Fruit fly (Drosophila melanogaster) whole organism, adult: Measurements from ENCODE around the gene CHKov1.

ENCODE experiments used
- CG11617 ChIP-seq: fragments of 200-800 bp; sonication (Bioruptor generic); optimal IDR thresholded peaks from 2 replicates; lab custom pipeline; 2017; ENCODE audit warnings: mild to moderate bottlenecking, missing biosample characterization, missing genetic modification reagents, missing genetic modification characterization
- CG12768 ChIP-seq: fragments of 200-800 bp; sonication (Bioruptor generic); optimal IDR thresholded peaks from 2 replicates; lab custom pipeline; 2017; ENCODE audit warnings: missing biosample characterization, missing genetic modification characterization, mild to moderate bottlenecking, moderate library complexity, missing genetic modification reagents
- CG14711 ChIP-seq: fragments of 200-800 bp; sonication (Bioruptor generic); optimal IDR thresholded peaks from 2 replicates; lab custom pipeline; 2018; ENCODE audit warnings: missing biosample characterization, mild to moderate bottlenecking, missing genetic modification characterization, moderate library complexity
- CG1620 ChIP-seq: fragments of 200-800 bp; sonication (Bioruptor generic); optimal IDR thresholded peaks from 2 replicates; lab custom pipeline; 2016; ENCODE audit warnings: missing biosample characterization, missing genetic modification characterization
- CG33017 ChIP-seq: fragments of 200-800 bp; sonication (Bioruptor generic); optimal IDR thresholded peaks from 2 replicates; lab custom pipeline; 2018; ENCODE audit warnings: missing biosample characterization, mild to moderate bottlenecking, missing genetic modification characterization, moderate library complexity
- CG5204 ChIP-seq: fragments of 200-800 bp; sonication (Bioruptor generic); optimal IDR thresholded peaks from 2 replicates; lab custom pipeline; 2016; ENCODE audit warnings: missing biosample characterization, missing genetic modification characterization
- CG7045 ChIP-seq: fragments of 200-800 bp; sonication (Bioruptor generic); optimal IDR thresholded peaks from 2 replicates; lab custom pipeline; 2017; ENCODE audit warnings: missing biosample characterization, mild to moderate bottlenecking, missing genetic modification characterization
- CG7101 ChIP-seq: fragments of 200-800 bp; sonication (Bioruptor generic); optimal IDR thresholded peaks from 2 replicates; lab custom pipeline; 2018; ENCODE audit warnings: missing biosample characterization, mild to moderate bottlenecking, missing genetic modification characterization, moderate library complexity
- Clk ChIP-seq: fragments of 200-800 bp; sonication (Bioruptor generic); optimal IDR thresholded peaks from 2 replicates; lab custom pipeline; 2017; ENCODE audit warnings: missing biosample characterization, missing genetic modification characterization
- Hr96 ChIP-seq: fragments of 200-800 bp; sonication (Bioruptor generic); optimal IDR thresholded peaks from 2 replicates; lab custom pipeline; 2016; ENCODE audit warnings: missing biosample characterization, missing genetic modification characterization
- cic ChIP-seq: fragments of 200-800 bp; sonication (Bioruptor generic); optimal IDR thresholded peaks from 2 replicates; lab custom pipeline; 2017; ENCODE audit warnings: missing biosample characterization, mild to moderate bottlenecking, missing genetic modification characterization, moderate library complexity
- kay ChIP-seq: fragments of 200-800 bp; sonication (Bioruptor generic); peaks from one replicate; lab custom pipeline; 2016; ENCODE audit warnings: missing biosample characterization, missing genetic modification characterization, borderline replicate concordance
- ovo ChIP-seq: fragments of 200-800 bp; sonication (Bioruptor generic); optimal IDR thresholded peaks from 2 replicates; lab custom pipeline; 2016; ENCODE audit warnings: missing biosample characterization, missing genetic modification characterization
- toe ChIP-seq: fragments of 200-800 bp; sonication (Bioruptor generic); optimal IDR thresholded peaks from 2 replicates; lab custom pipeline; 2016; ENCODE audit warnings: missing biosample characterization, missing genetic modification characterization

DNA sequence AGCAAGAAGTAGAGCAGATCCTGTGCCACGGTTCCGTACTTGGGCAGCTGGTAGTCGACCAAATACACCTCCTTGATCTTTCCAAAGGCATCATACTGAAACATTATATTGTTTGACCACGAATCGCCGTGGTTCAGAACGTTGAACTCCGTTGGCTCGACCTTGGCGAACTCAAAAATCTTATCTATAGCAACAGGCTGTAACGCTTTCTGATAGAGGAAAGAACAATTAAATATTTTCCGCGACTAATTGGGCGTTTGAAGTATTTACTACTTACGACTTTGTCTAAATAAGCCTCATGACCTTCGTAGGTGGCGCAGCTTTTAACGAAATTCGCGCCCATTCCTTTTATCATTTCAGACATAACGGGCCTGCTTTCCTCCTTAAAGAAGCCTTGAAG lies 7.4 kb downstream of the CHKov1 start:
- TF ChIP-seq Hr96: no peak
- no peak for TF ChIP-seq toe (GFP tag; lab: Kevin White, UChicago)
- TF ChIP-seq kay (GFP tag; lab: Kevin White, UChicago): no peak
- TF ChIP-seq CG14711: no peak
- no peak for TF ChIP-seq CG7045
- TF ChIP-seq CG7101: no peak
- TF ChIP-seq CG11617 (GFP tag; lab: Kevin White, UChicago): no peak
- TF ChIP-seq ovo (GFP tag; lab: Kevin White, UChicago): no peak
- no peak for TF ChIP-seq CG33017 (tag; lab: Kevin White, UChicago)
- TF ChIP-seq Clk (GFP tag; lab: Kevin White, UChicago): no peak
- no peak for TF ChIP-seq cic (GFP tag; lab: Kevin White, UChicago)
- TF ChIP-seq CG5204 (GFP tag; lab: Kevin White, UChicago): no peak
- no peak for TF ChIP-seq CG12768 (GFP tag; lab: Kevin White, UChicago)
- no peak for TF ChIP-seq CG1620 (GFP tag; lab: Kevin White, UChicago)
